Worm (Caenorhabditis elegans) whole organism, mixed stage, embryonic: ENCODE measurements around the gene F53F4.12.

ENCODE experiments used
- lin-13 ChIP-seq: fragments of 150-350 bp; optimal IDR thresholded peaks from 2 replicates; lab custom pipeline; 2014; ENCODE audit warnings: missing biosample characterization, missing genetic modification characterization
- lsy-2 ChIP-seq: fragments of 150-350 bp; optimal IDR thresholded peaks from 2 replicates; lab custom pipeline; 2014; ENCODE audit warnings: missing biosample characterization, missing genetic modification characterization
- pha-4 ChIP-seq: fragments of 150-350 bp; optimal IDR thresholded peaks from 2 replicates; lab custom pipeline; 2018; ENCODE audit warnings: missing biosample characterization, missing genetic modification reagents, missing genetic modification characterization
- snpc-4 ChIP-seq: fragments of 150-350 bp; optimal IDR thresholded peaks from 2 replicates; lab custom pipeline; 2014; ENCODE audit warnings: missing biosample characterization, missing genetic modification characterization
- tbx-8 ChIP-seq: fragments of 200-800 bp; sonication (Bioruptor generic); optimal IDR thresholded peaks from 2 replicates; lab custom pipeline; 2018; ENCODE audit warnings: mild to moderate bottlenecking, missing genetic modification characterization, moderate library complexity, missing compliant biosample characterization
- unc-39 ChIP-seq: fragments of 150-350 bp; optimal IDR thresholded peaks from 2 replicates; lab custom pipeline; 2014; ENCODE audit warnings: missing biosample characterization, missing genetic modification characterization

DNA sequence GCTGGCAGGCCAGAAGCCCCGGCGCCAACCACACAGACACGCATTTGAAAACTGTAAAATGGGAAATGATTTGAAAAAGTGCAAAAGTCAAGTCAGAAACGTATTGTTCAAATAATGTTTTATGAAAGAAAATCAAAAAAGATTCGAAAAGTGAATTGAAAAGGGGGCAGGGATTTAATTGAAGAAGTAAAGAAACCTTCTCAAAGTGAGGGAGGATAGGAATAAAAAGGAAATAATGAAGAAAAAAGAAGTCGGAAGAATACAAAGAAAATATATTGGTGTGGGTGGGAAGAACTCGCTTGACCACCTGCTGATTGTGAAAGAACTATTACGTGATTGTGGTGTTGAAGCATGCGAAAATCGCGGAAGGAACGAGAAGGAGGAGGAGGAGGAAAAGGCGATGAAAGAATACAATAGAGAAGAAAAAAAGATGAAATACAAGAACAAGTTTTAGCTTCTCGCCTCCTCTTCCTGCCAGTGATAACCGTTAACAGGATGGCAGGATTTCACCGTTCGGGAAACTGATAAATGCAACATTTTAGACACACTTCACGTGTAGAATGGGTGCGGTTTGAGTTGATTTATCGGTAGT is 19.1 kb upstream of the F53F4.12 start, which contains the start of gene fmo-4:
- no peak for TF ChIP-seq tbx-8
- TF ChIP-seq pha-4 (tag; lab: Kevin White, UChicago) = no peak
- TF ChIP-seq unc-39 (tag; lab: Kevin White, UChicago) = no peak
- TF ChIP-seq lin-13 (tag; lab: Kevin White, UChicago) = no peak
- no peak for TF ChIP-seq snpc-4 (tag; lab: Kevin White, UChicago)
- TF ChIP-seq lsy-2 (tag; lab: Kevin White, UChicago) = no peak
